Fruit fly (Drosophila melanogaster): ENCODE measurements around the gene RecQ5.

RecQ5 gene

DNA sequence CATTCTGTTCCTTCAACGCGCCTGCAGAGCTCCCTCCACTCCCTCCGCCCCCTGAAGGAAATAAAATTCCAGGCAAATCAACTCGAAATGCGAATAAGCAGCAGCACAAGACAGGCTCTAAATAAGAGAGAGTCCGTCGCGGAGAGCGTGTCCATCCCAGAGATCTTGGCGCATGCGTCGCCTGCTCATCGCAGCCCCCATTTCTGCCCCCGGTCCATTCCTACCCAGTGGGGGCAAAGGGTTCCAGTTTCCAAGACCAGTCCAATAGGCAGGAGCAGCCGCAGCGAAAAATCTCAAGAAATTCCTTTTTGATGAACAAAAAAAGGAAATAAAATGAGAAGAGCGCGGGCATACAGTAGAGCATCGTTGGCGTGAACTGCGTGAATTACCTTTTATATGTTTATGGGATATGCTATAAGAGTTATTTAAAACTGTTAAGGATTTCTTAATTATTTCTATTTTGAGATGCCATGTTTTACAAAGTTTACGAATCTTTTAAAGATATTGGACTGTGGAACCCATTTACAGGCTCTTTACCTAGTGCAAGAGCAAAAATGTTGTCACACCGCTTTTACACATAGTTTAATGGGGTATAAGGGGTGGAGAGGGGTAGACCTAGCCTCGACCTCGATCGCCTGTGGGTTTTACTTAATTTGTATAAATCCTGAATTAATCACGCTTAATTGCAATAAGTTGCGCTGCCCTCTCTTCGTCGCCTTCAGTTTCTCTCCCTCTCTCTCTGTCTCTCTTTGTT is 2.3 kb upstream of the RecQ5 start (continued):
- TF ChIP-seq HmgD (GFP tag; optimal IDR thresholded peaks at IDR 0.05) (no peak), sima (GFP tag; optimal IDR thresholded peaks at IDR 0.05) (no peak), CG4820 (GFP tag; optimal IDR thresholded peaks at IDR 0.05) (peak; percentile 37), CG31441 (GFP tag; IDR thresholded peaks at IDR 0.05) (0 out of 2 replicates have a peak, but pooled peaks have one; percentile 39), ranshi (GFP tag; IDR thresholded peaks at IDR 0.05) (peak; percentile 47), Xrp1 (GFP tag; IDR thresholded peaks at IDR 0.05) (peak; percentile 59; the same call in 1 of the 2 replicates), CG8359 (GFP tag; optimal IDR thresholded peaks at IDR 0.05; ENCODE audit: borderline replicate concordance) (no peak), Drgx (GFP tag; IDR thresholded peaks at IDR 0.05) (peak; percentile 86), sna (GFP tag; IDR thresholded peaks at IDR 0.05; ENCODE audit: partially characterized antibody) (no peak), slou (GFP tag; optimal IDR thresholded peaks at IDR 0.05) (no peak), CG8924 (tag; optimal IDR thresholded peaks at IDR 0.05) (no peak), tin (GFP tag; optimal IDR thresholded peaks at IDR 0.05) (peak; percentile 25), ap (GFP tag; IDR thresholded peaks at IDR 0.05) (0 out of 2 replicates have a peak, but pooled peaks have one; percentile 17), Myb (GFP tag; optimal IDR thresholded peaks at IDR 0.05) (no peak), chm (GFP tag; IDR thresholded peaks at IDR 0.05) (no peak), CG10274 (GFP tag; optimal IDR thresholded peaks at IDR 0.05) (no peak), CG4424 (GFP tag; optimal IDR thresholded peaks at IDR 0.05) (peak; percentile 8), az2 (GFP tag; optimal IDR thresholded peaks at IDR 0.05) (peak; percentile 23), CG4707 (GFP tag; optimal IDR thresholded peaks at IDR 0.05) (no peak), chn (GFP tag; optimal IDR thresholded peaks at IDR 0.05) (no peak), CG16863 (GFP tag; optimal IDR thresholded peaks at IDR 0.05) (no peak), CG15514 (GFP tag; optimal IDR thresholded peaks at IDR 0.05) (no peak), Ptx1 (GFP tag; IDR thresholded peaks at IDR 0.05) (peak; percentile 44; the same call in 1 of the 2 replicates), CG2120 (GFP tag; optimal IDR thresholded peaks at IDR 0.05) (peak; percentile 4), Ets65A (GFP tag) (peak; percentile 21), CG8765 (GFP tag; IDR thresholded peaks at IDR 0.05) (no peak), slp2 (GFP tag; optimal IDR thresholded peaks at IDR 0.05) (no peak), Mes4 (GFP tag; optimal IDR thresholded peaks at IDR 0.05) (peak; percentile 41), CG30403 (GFP tag; optimal IDR thresholded peaks at IDR 0.05) (peak; percentile 29), CG33557 (GFP tag; optimal IDR thresholded peaks at IDR 0.05) (no peak), CG10959 (GFP tag; IDR thresholded peaks at IDR 0.05) (0 out of 2 replicates have a peak, but pooled peaks have one; percentile 20), cad (GFP tag; optimal IDR thresholded peaks at IDR 0.05) (no peak), sisA (GFP tag; IDR thresholded peaks at IDR 0.05) (no peak; the same call in 1 of the 2 replicates), Rfx (GFP tag; IDR thresholded peaks at IDR 0.05) (0 out of 2 replicates have a peak, but pooled peaks have one; percentile 10), CG9817 (tag; optimal IDR thresholded peaks at IDR 0.05) (peak; percentile 12), fd96Cb (tag; optimal IDR thresholded peaks at IDR 0.05) (peak; percentile 46), C15 (GFP tag; IDR thresholded peaks at IDR 0.05) (no peak), slbo (GFP tag; IDR thresholded peaks at IDR 0.05) (peak; percentile 37; the same call in 1 of the 2 replicates), Atf-2 (GFP tag; optimal IDR thresholded peaks at IDR 0.05) (peak; percentile 17), nau (GFP tag; optimal IDR thresholded peaks at IDR 0.05) (no peak), lola (GFP tag; optimal IDR thresholded peaks at IDR 0.05) (peak in 1 of 3 experiments; percentile 53), Optix (GFP tag; IDR thresholded peaks at IDR 0.05) (no peak), row (GFP tag; IDR thresholded peaks at IDR 0.05) (peak; percentile 56; the same call in 2 of the 3 replicates), Oli (tag; optimal IDR thresholded peaks at IDR 0.05) (peak; percentile 28), jigr1 (GFP tag; IDR thresholded peaks at IDR 0.05) (no peak), sug (tag; optimal IDR thresholded peaks at IDR 0.05) (no peak), gsb-n (tag; optimal IDR thresholded peaks at IDR 0.05) (peak; percentile 19), CG11456 (GFP tag; IDR thresholded peaks at IDR 0.05) (no peak), lov (optimal IDR thresholded peaks at IDR 0.05) (no peak), lov (GFP tag; IDR thresholded peaks at IDR 0.05) (peak; percentile 75; the same call in 1 of the 3 replicates)
